Worm (Caenorhabditis elegans) whole organism, L4/young adult: ENCODE measurements around the gene F11A5.15.

Source experiments
- W03F9.2 ChIP-seq: fragments of 150-350 bp; optimal IDR thresholded peaks from 2 replicates; lab custom pipeline; 2014; ENCODE audit warnings: missing biosample characterization, missing genetic modification characterization
- dao-5 ChIP-seq: sonication (generic microtip); optimal IDR thresholded peaks from 2 replicates; lab custom pipeline; 2016; ENCODE audit warnings: missing genotype, missing genetic modification characterization, moderate library complexity, missing compliant biosample characterization

DNA sequence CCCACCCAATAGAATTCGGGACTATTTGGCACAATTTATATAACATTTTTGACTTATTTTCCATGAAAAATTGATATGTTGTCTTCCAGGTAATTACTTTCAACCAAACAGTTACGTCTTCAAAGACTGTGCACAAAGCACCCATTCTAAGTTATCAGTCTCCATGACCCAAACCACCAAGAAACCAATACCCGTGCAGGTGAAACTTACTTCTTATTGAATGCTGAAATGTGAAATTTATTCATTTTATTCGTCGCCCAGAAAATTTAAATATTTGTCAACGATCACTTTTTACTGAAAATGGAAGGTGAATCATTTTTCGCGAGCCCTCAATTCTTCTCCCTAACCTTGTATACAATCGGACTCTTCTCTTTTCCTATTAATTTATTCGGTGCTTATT is 27.9 kb downstream of the F11A5.15 start, which contains the start of gene srh-281:
- TF ChIP-seq W03F9.2 (tag; lab: Kevin White, UChicago) (no peak), dao-5 (tag; lab: Kevin White, UChicago) (no peak)
